Worm (Caenorhabditis elegans) whole organism, young adult: ENCODE measurements around the gene Y39A3B.7.
A peak's percentile ranks its signal among the peaks of the same experiment; 100 is the strongest.

Experiments used
- B0336.3 ChIP-seq: fragments of 200-800 bp; sonication (Bioruptor generic); IDR thresholded peaks from 2 replicates; pipeline ENCODE4 v1.3.6; 2022; ENCODE audit warnings: missing genetic modification characterization, missing compliant biosample characterization
- D2030.7 ChIP-seq: fragments of 200-800 bp; sonication (Bioruptor generic); IDR thresholded peaks from 2 replicates; pipeline ENCODE4 v1.3.6; 2022; ENCODE audit warnings: missing genetic modification reagents, missing genetic modification characterization, missing compliant biosample characterization
- F33H1.4 ChIP-seq: fragments of 200-800 bp; sonication (Bioruptor generic); IDR thresholded peaks from 2 replicates; pipeline ENCODE4 v1.3.6; 2022; ENCODE audit warnings: missing genetic modification reagents, missing genetic modification characterization, missing compliant biosample characterization
- F57C9.4 ChIP-seq: sonication (generic microtip); optimal IDR thresholded peaks from 2 replicates; lab custom pipeline; 2017; ENCODE audit warnings: mild to moderate bottlenecking, missing genetic modification characterization, missing compliant biosample characterization
- K11D2.4 ChIP-seq: fragments of 200-800 bp; sonication (Bioruptor generic); IDR thresholded peaks from 2 replicates; pipeline ENCODE4 v1.3.6; 2022; ENCODE audit warnings: missing genetic modification reagents, missing genetic modification characterization, missing compliant biosample characterization
- T07F8.4 ChIP-seq: sonication (generic microtip); optimal IDR thresholded peaks from 2 replicates; lab custom pipeline; 2016; ENCODE audit warnings: mild to moderate bottlenecking, missing genetic modification characterization, moderate library complexity, missing compliant biosample characterization
- Y53F4B.3 ChIP-seq: fragments of 200-800 bp; sonication (Bioruptor generic); IDR thresholded peaks from 2 replicates; pipeline ENCODE4 v1.3.6; 2022; ENCODE audit warnings: missing genetic modification reagents, missing genetic modification characterization, missing compliant biosample characterization
- Y53G8AR.9 ChIP-seq: fragments of 200-800 bp; sonication (Bioruptor generic); conservative IDR thresholded peaks from 2 replicates; pipeline ENCODE4 v1.3.6; 2022; ENCODE audit warnings: missing genetic modification reagents, missing genetic modification characterization, missing compliant biosample characterization
- Y56A3A.18 ChIP-seq: fragments of 200-800 bp; sonication (Bioruptor generic); IDR thresholded peaks from 2 replicates; pipeline ENCODE4 v1.3.6; 2022; ENCODE audit warnings: missing genetic modification reagents, missing genetic modification characterization, missing compliant biosample characterization
- Y95B8A.8 ChIP-seq: fragments of 200-800 bp; sonication (Bioruptor generic); IDR thresholded peaks from 2 replicates; pipeline ENCODE4 v1.3.6; 2022; ENCODE audit warnings: missing genetic modification reagents, missing genetic modification characterization, missing compliant biosample characterization
- akir-1 ChIP-seq: fragments of 200-800 bp; sonication (Bioruptor generic); optimal IDR thresholded peaks from 2 replicates; lab custom pipeline; 2018; ENCODE audit warnings: mild to moderate bottlenecking, missing genetic modification characterization, moderate library complexity, missing compliant biosample characterization
- ama-1 ChIP-seq, 3 experiments: fragments of 150-350 bp in 1 of 3; sonication (generic microtip) in 2 of 3; optimal IDR thresholded peaks; 2 replicates each; lab custom pipeline; 2014 to 2018; ENCODE audit warnings: missing biosample characterization in 2 of 3, missing genetic modification characterization in 2 of 3, missing genetic modification reagents in 2 of 3
- aptf-2 ChIP-seq: fragments of 200-800 bp; sonication (Bioruptor generic); conservative IDR thresholded peaks from 2 replicates; pipeline ENCODE4 v1.3.6; 2022; ENCODE audit warnings: missing genetic modification reagents, missing genetic modification characterization, missing compliant biosample characterization
- atf-7 ChIP-seq: sonication (generic microtip); optimal IDR thresholded peaks from 2 replicates; lab custom pipeline; 2017; ENCODE audit warnings: mild to moderate bottlenecking, missing genetic modification characterization, missing compliant biosample characterization
- bed-2 ChIP-seq: fragments of 200-800 bp; sonication (Bioruptor generic); IDR thresholded peaks from 2 replicates; pipeline ENCODE4 v1.3.6; 2022; ENCODE audit warnings: missing genetic modification reagents, missing genetic modification characterization, missing compliant biosample characterization
- cebp-2 ChIP-seq: fragments of 200-800 bp; sonication (Bioruptor generic); IDR thresholded peaks from 2 replicates; pipeline ENCODE4 v1.3.6; 2022; ENCODE audit warnings: missing genetic modification characterization, missing compliant biosample characterization
- ceh-91 ChIP-seq: fragments of 200-800 bp; sonication (Bioruptor generic); IDR thresholded peaks from 2 replicates; pipeline ENCODE4 v1.3.6; 2022; ENCODE audit warnings: missing genetic modification reagents, missing genetic modification characterization, missing compliant biosample characterization
- die-1 ChIP-seq: sonication (generic microtip); optimal IDR thresholded peaks from 2 replicates; lab custom pipeline; 2016; ENCODE audit warnings: missing genotype, mild to moderate bottlenecking, missing genetic modification characterization, missing compliant biosample characterization
- dpff-1 ChIP-seq: sonication (generic microtip); optimal IDR thresholded peaks from 2 replicates; lab custom pipeline; 2017; ENCODE audit warnings: mild to moderate bottlenecking, missing genetic modification characterization, missing compliant biosample characterization
- egrh-3 ChIP-seq: fragments of 200-800 bp; sonication (Bioruptor generic); IDR thresholded peaks from 2 replicates; pipeline ENCODE4 v1.3.6; 2022; ENCODE audit warnings: missing genetic modification reagents, missing genetic modification characterization, missing compliant biosample characterization
- fkh-3 ChIP-seq: sonication (generic microtip); optimal IDR thresholded peaks from 2 replicates; lab custom pipeline; 2016; ENCODE audit warnings: mild to moderate bottlenecking, missing genetic modification characterization, missing compliant biosample characterization
- gei-17 ChIP-seq: fragments of 200-800 bp; sonication (Bioruptor generic); optimal IDR thresholded peaks from 2 replicates; lab custom pipeline; 2018; ENCODE audit warnings: mild to moderate bottlenecking, missing genetic modification characterization, missing compliant biosample characterization
- hlh-12 ChIP-seq: sonication (generic microtip); optimal IDR thresholded peaks from 2 replicates; lab custom pipeline; 2016; ENCODE audit warnings: missing genetic modification characterization, missing compliant biosample characterization
- hlh-26 ChIP-seq: fragments of 200-800 bp; sonication (Bioruptor generic); conservative IDR thresholded peaks from 2 replicates; pipeline ENCODE4 v1.3.6; 2022; ENCODE audit warnings: missing genetic modification reagents, missing genetic modification characterization, missing compliant biosample characterization
- hsf-1 ChIP-seq: fragments of 200-800 bp; sonication (Bioruptor generic); IDR thresholded peaks from 2 replicates; pipeline ENCODE4 v1.3.6; 2022; ENCODE audit warnings: missing genetic modification reagents, missing genetic modification characterization, missing compliant biosample characterization
- let-607 ChIP-seq, 2 experiments: fragments of 200-800 bp in 1 of 2; sonication (Bioruptor generic) in 1 of 2; sonication (generic microtip) in 1 of 2; optimal IDR thresholded peaks; 2 replicates each; lab custom pipeline; 2016 to 2018; ENCODE audit warnings: mild to moderate bottlenecking in 2 of 2, missing compliant biosample characterization in 2 of 2, missing genetic modification characterization in 2 of 2, moderate library complexity in 2 of 2, missing genotype in 1 of 2
- lin-35 ChIP-seq, 3 experiments: fragments of 150-350 bp in 2 of 3; sonication (generic microtip) in 1 of 3; optimal IDR thresholded peaks; 2 replicates each; lab custom pipeline; 2014 to 2018; ENCODE audit warnings: missing biosample characterization in 3 of 3, missing genetic modification characterization in 3 of 3, missing genetic modification reagents in 3 of 3
- lin-54 ChIP-seq: fragments of 200-800 bp; sonication (Bioruptor generic); optimal IDR thresholded peaks from 2 replicates; lab custom pipeline; 2018; ENCODE audit warnings: mild to moderate bottlenecking, missing genetic modification characterization, missing compliant biosample characterization
- madf-3 ChIP-seq: fragments of 200-800 bp; sonication (Bioruptor generic); IDR thresholded peaks from 2 replicates; pipeline ENCODE4 v1.3.6; 2022; ENCODE audit warnings: missing genetic modification reagents, missing genetic modification characterization, missing compliant biosample characterization
- madf-6 ChIP-seq: fragments of 200-800 bp; sonication (Bioruptor generic); IDR thresholded peaks from 2 replicates; pipeline ENCODE4 v1.3.6; 2022; ENCODE audit warnings: missing genetic modification reagents, missing genetic modification characterization, missing compliant biosample characterization
- mes-4 ChIP-seq: sonication (generic microtip); optimal IDR thresholded peaks from 2 replicates; lab custom pipeline; 2016; ENCODE audit warnings: missing genotype, missing genetic modification characterization, missing compliant biosample characterization
- nhr-120 ChIP-seq: fragments of 200-800 bp; sonication (Bioruptor generic); IDR thresholded peaks from 2 replicates; pipeline ENCODE4 v1.3.6; 2022; ENCODE audit warnings: missing genetic modification characterization, missing compliant biosample characterization
- nhr-80 ChIP-seq: sonication (generic microtip); optimal IDR thresholded peaks from 2 replicates; lab custom pipeline; 2016; ENCODE audit warnings: missing genetic modification characterization, missing compliant biosample characterization
- pbrm-1 ChIP-seq: fragments of 200-800 bp; sonication (Bioruptor generic); IDR thresholded peaks from 2 replicates; pipeline ENCODE4 v1.3.6; 2022; ENCODE audit warnings: missing genetic modification reagents, missing genetic modification characterization, missing compliant biosample characterization
- snpc-1.1 ChIP-seq: sonication (generic microtip); optimal IDR thresholded peaks from 2 replicates; lab custom pipeline; 2017; ENCODE audit warnings: missing genetic modification characterization, mild to moderate bottlenecking, missing compliant biosample characterization, antibody characterized with exemption, moderate library complexity, missing genotype, missing genetic modification reagents; ENCODE audit not compliant: insufficient read depth
- sptf-2 ChIP-seq: fragments of 200-800 bp; sonication (Bioruptor generic); optimal IDR thresholded peaks from 2 replicates; lab custom pipeline; 2018; ENCODE audit warnings: mild to moderate bottlenecking, missing genetic modification characterization, missing compliant biosample characterization
- tbx-9 ChIP-seq: sonication (generic microtip); optimal IDR thresholded peaks from 2 replicates; lab custom pipeline; 2016; ENCODE audit warnings: borderline replicate concordance, missing genetic modification characterization, inconsistent platforms, missing compliant biosample characterization
- tlf-1 ChIP-seq: fragments of 200-800 bp; sonication (Bioruptor generic); optimal IDR thresholded peaks from 2 replicates; lab custom pipeline; 2018; ENCODE audit warnings: mild to moderate bottlenecking, missing genetic modification characterization, missing compliant biosample characterization
- xnd-1 ChIP-seq: sonication (generic microtip); optimal IDR thresholded peaks from 2 replicates; lab custom pipeline; 2016; ENCODE audit warnings: missing genotype, missing genetic modification reagents, missing genetic modification characterization, missing compliant biosample characterization
- zim-3 ChIP-seq: sonication (generic microtip); optimal IDR thresholded peaks from 2 replicates; lab custom pipeline; 2017; ENCODE audit warnings: mild to moderate bottlenecking, missing genetic modification characterization, moderate library complexity, missing compliant biosample characterization
- ztf-22 ChIP-seq: fragments of 200-800 bp; sonication (Bioruptor generic); optimal IDR thresholded peaks from 2 replicates; lab custom pipeline; 2018; ENCODE audit warnings: mild to moderate bottlenecking, missing genetic modification characterization, moderate library complexity, missing compliant biosample characterization
- ztf-28 ChIP-seq: fragments of 200-800 bp; sonication (Bioruptor generic); IDR thresholded peaks from 2 replicates; pipeline ENCODE4 v1.3.6; 2022; ENCODE audit warnings: missing genetic modification reagents, missing genetic modification characterization, missing compliant biosample characterization

Gene Y39A3B.7

DNA sequence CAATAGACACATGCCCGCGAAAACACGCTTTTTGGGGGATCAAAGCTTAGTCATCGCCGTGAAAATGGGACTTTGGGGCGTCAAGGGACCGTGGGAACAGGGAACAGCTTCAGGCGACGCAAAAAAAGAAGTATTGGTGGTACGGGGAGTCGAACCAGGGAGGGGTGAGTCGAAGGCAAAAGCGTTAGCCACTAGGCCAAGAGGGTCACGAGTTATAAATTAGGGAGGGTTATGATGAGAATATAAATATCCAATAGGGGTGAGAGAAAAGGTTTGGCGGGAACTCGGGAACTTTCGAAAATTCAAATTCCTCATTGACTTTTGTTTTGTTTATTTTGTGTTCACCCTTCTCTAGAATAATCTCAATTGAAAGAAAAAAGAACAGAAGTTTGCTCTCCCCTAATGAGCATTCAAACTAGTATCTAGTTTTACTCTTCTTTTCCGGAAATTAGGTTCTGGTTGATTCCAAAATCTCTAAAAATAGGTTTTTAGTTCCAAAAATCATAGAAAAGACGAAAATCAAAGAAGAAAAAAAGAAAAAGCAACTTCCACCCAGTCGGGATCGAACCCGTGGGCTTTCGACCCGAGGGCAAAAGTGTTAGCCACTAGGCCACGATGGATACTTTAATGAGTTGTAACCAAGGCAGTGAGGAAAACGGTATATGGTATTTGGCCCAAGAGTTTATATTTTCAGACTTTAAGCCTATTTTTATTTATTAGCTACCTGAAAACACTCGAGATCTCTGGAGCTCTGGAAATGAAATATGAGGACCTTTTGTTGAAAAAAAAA, 46.2 kb upstream of the Y39A3B.7 start (continued):
- peak; percentile 26; the same call in 1 of the 2 replicates for TF ChIP-seq pbrm-1 (GFP tag; lab: Robert Waterston, UW)
- TF ChIP-seq cebp-2 (GFP tag; lab: Robert Waterston, UW): 0 out of 2 replicates have a peak, but pooled peaks have one; percentile 63
- TF ChIP-seq hsf-1: no peak
- TF ChIP-seq mes-4 (tag; lab: Kevin White, UChicago): peak; percentile 57
- TF ChIP-seq Y53G8AR.9 (GFP tag; lab: Robert Waterston, UW): no peak
- no peak for TF ChIP-seq let-607 (tag; optimal IDR thresholded peaks at IDR 0.05; lab: Kevin White, UChicago)
- TF ChIP-seq F57C9.4 (tag; lab: Kevin White, UChicago): no peak
- peak; percentile 82 for TF ChIP-seq D2030.7 (GFP tag; lab: Robert Waterston, UW)
- TF ChIP-seq Y53F4B.3 (GFP tag; lab: Robert Waterston, UW): no peak
- TF ChIP-seq gei-17 (GFP tag; lab: Kevin White, UChicago): no peak
- TF ChIP-seq sptf-2: no peak
- no peak for TF ChIP-seq egrh-3
- TF ChIP-seq madf-6 (GFP tag; lab: Robert Waterston, UW): peak; percentile 53
- peak; percentile 10; the same call in 1 of the 2 replicates for TF ChIP-seq F33H1.4 (GFP tag; lab: Robert Waterston, UW)
- TF ChIP-seq die-1: peak; percentile 73
- no peak for TF ChIP-seq snpc-1.1 (tag; lab: Kevin White, UChicago)
- TF ChIP-seq hlh-12 (tag; lab: Kevin White, UChicago): no peak
- TF ChIP-seq Y95B8A.8 (GFP tag; lab: Robert Waterston, UW): 0 out of 2 replicates have a peak, but pooled peaks have one; percentile 39
- peak; percentile 14; the same call in 1 of the 2 replicates for TF ChIP-seq ceh-91
- no peak for TF ChIP-seq fkh-3 (tag; lab: Kevin White, UChicago)
- no peak for TF ChIP-seq nhr-120 (GFP tag; lab: Robert Waterston, UW)
- no peak for TF ChIP-seq tlf-1 (GFP tag; lab: Kevin White, UChicago)
- peak; percentile 34 for TF ChIP-seq lin-54 (GFP tag; lab: Kevin White, UChicago)
- TF ChIP-seq lin-35 (GFP tag; optimal IDR thresholded peaks at IDR 0.05; lab: Kevin White, UChicago): peak in 1 of 3 experiments; percentile 46
- TF ChIP-seq K11D2.4: 0 out of 2 replicates have a peak, but pooled peaks have one; percentile 10
- TF ChIP-seq dpff-1 (tag; lab: Kevin White, UChicago): no peak
- no peak for TF ChIP-seq bed-2 (GFP tag; lab: Robert Waterston, UW)
- peak; percentile 27 for TF ChIP-seq T07F8.4
- no peak for TF ChIP-seq ztf-22 (GFP tag; lab: Kevin White, UChicago)
- TF ChIP-seq ztf-28 (GFP tag; lab: Robert Waterston, UW): peak; percentile 66; the same call in 1 of the 2 replicates
- TF ChIP-seq xnd-1: no peak
- no peak for TF ChIP-seq madf-3 (GFP tag; lab: Robert Waterston, UW)
- TF ChIP-seq atf-7 (tag; lab: Kevin White, UChicago): no peak
- TF ChIP-seq B0336.3 (GFP tag; lab: Robert Waterston, UW): no peak
- TF ChIP-seq, all 124 proteins: peak for 48

DNA sequence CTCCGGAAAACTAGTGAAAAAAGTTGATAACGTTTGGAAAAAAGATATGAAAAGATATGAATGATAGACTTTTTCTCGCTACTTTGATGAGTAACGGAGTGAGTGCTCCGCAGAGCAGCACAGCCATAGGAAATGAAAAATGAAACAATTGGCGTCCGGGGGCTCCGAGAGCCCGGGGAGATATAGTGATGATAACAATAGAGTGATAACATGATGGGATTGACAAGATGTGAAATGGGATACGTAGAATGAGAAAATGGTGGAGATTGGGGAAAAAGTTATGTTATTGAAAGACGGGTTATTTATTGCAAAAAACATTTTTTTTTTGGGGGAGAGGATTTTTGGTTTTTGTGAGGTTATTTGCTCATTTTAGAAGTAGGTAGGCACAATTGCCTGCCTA, 42.8 kb upstream of the Y39A3B.7 start:
- TF ChIP-seq hlh-26 (no peak), Y56A3A.18 (GFP tag; lab: Robert Waterston, UW) (no peak), akir-1 (GFP tag; lab: Kevin White, UChicago) (no peak), zim-3 (tag; lab: Kevin White, UChicago) (no peak), nhr-80 (tag; lab: Kevin White, UChicago) (no peak), ama-1 (optimal IDR thresholded peaks at IDR 0.05; lab: Kevin White, UChicago) (no peak), ama-1 (GFP tag; optimal IDR thresholded peaks at IDR 0.05; lab: Kevin White, UChicago) (no peak), cebp-2 (GFP tag; lab: Robert Waterston, UW) (no peak), tbx-9 (tag; lab: Kevin White, UChicago) (no peak), aptf-2 (GFP tag; lab: Robert Waterston, UW) (no peak)
- TF ChIP-seq, all 124 proteins: peak for 0
